Worm (Caenorhabditis elegans) whole organism, L1 larva: ENCODE measurements around the gene nhr-184.
A peak's percentile ranks its signal among the peaks of the same experiment; 100 is the strongest.

Experiments
- F16B12.6 ChIP-seq: fragments of 150-350 bp; optimal IDR thresholded peaks from 2 replicates; lab custom pipeline; 2014; ENCODE audit warnings: missing biosample characterization, missing genetic modification characterization
- Y116A8C.19 ChIP-seq: sonication (generic microtip); optimal IDR thresholded peaks from 2 replicates; lab custom pipeline; 2016; ENCODE audit warnings: missing compliant biosample characterization, missing genetic modification characterization, borderline replicate concordance
- aha-1 ChIP-seq: fragments of 150-350 bp; optimal IDR thresholded peaks from 2 replicates; lab custom pipeline; 2014; ENCODE audit warnings: missing biosample characterization, missing genetic modification characterization
- alr-1 ChIP-seq: fragments of 200-800 bp; sonication (Bioruptor generic); optimal IDR thresholded peaks from 2 replicates; lab custom pipeline; 2018; ENCODE audit warnings: borderline replicate concordance, mild to moderate bottlenecking, missing genetic modification characterization, missing compliant biosample characterization
- aly-2 ChIP-seq: fragments of 150-350 bp; optimal IDR thresholded peaks from 2 replicates; lab custom pipeline; 2014; ENCODE audit warnings: missing biosample characterization, missing genetic modification characterization
- ama-1 ChIP-seq: fragments of 150-350 bp; optimal IDR thresholded peaks from 2 replicates; lab custom pipeline; 2014
- ceh-88 ChIP-seq: fragments of 200-800 bp; sonication (Bioruptor generic); IDR thresholded peaks from 2 replicates; pipeline ENCODE4 v1.3.6; 2022; ENCODE audit warnings: missing genetic modification characterization, missing compliant biosample characterization
- ceh-90 ChIP-seq: sonication (generic microtip); optimal IDR thresholded peaks from 2 replicates; lab custom pipeline; 2016; ENCODE audit warnings: missing genetic modification characterization, missing compliant biosample characterization
- dpl-1 ChIP-seq, 3 experiments: fragments of 150-350 bp in 2 of 3; sonication (generic microtip) in 1 of 3; optimal IDR thresholded peaks; 2 replicates each; lab custom pipeline; 2014 to 2017; ENCODE audit warnings: missing biosample characterization in 3 of 3, missing genetic modification characterization in 3 of 3, missing genetic modification reagents in 3 of 3
- efl-1 ChIP-seq, 4 experiments: fragments of 150-350 bp; optimal IDR thresholded peaks in 3 of 4; peaks in 1 of 4; 1 replicate in 1 of 4; 2 replicates in 3 of 4; lab custom pipeline; 2014; ENCODE audit warnings: missing biosample characterization in 2 of 4, missing genetic modification characterization in 2 of 4, missing genetic modification reagents in 2 of 4
- efl-3 ChIP-seq: fragments of 200-800 bp; sonication (Bioruptor generic); optimal IDR thresholded peaks from 2 replicates; lab custom pipeline; 2018; ENCODE audit warnings: mild to moderate bottlenecking, missing genetic modification characterization, missing compliant biosample characterization
- egl-13 ChIP-seq: sonication (generic microtip); optimal IDR thresholded peaks from 2 replicates; lab custom pipeline; 2016; ENCODE audit warnings: missing genotype, missing genetic modification reagents, missing genetic modification characterization, missing compliant biosample characterization
- elt-2 ChIP-seq: sonication (generic microtip); optimal IDR thresholded peaks from 2 replicates; lab custom pipeline; 2016; ENCODE audit warnings: missing genetic modification characterization, mild to moderate bottlenecking, inconsistent platforms, missing compliant biosample characterization, missing genetic modification reagents
- elt-3 ChIP-seq, 6 experiments: fragments of 150-350 bp in 1 of 6; sonication (generic microtip); optimal IDR thresholded peaks; 2 replicates each; lab custom pipeline; 2017 to 2018; ENCODE audit warnings: missing biosample characterization in 6 of 6, missing genetic modification characterization in 6 of 6, inconsistent platforms in 1 of 6
- fkh-8 ChIP-seq: sonication (generic microtip); optimal IDR thresholded peaks from 2 replicates; lab custom pipeline; 2016; ENCODE audit warnings: mild to moderate bottlenecking, missing genetic modification characterization, missing compliant biosample characterization
- grh-1 ChIP-seq: fragments of 200-800 bp; sonication (Bioruptor generic); IDR thresholded peaks from 2 replicates; pipeline ENCODE4 v1.3.6; 2022; ENCODE audit warnings: missing genetic modification reagents, missing genetic modification characterization, missing compliant biosample characterization
- hlh-17 ChIP-seq: fragments of 200-800 bp; sonication (Bioruptor generic); optimal IDR thresholded peaks from 2 replicates; lab custom pipeline; 2018; ENCODE audit warnings: missing genetic modification characterization, mild to moderate bottlenecking, missing compliant biosample characterization, moderate library complexity, borderline replicate concordance
- hlh-4 ChIP-seq: sonication (generic microtip); optimal IDR thresholded peaks from 2 replicates; lab custom pipeline; 2016; ENCODE audit warnings: mild to moderate bottlenecking, missing genetic modification characterization, missing compliant biosample characterization
- isw-1 ChIP-seq: fragments of 200-800 bp; sonication (Bioruptor generic); IDR thresholded peaks from 2 replicates; pipeline ENCODE4 v1.3.6; 2022; ENCODE audit warnings: missing genetic modification characterization, missing compliant biosample characterization
- lin-15B ChIP-seq: fragments of 150-350 bp; sonication (generic microtip); optimal IDR thresholded peaks from 3 replicates; lab custom pipeline; 2014; ENCODE audit warnings: missing biosample characterization, missing genetic modification characterization
- lir-3 ChIP-seq: sonication (generic microtip); optimal IDR thresholded peaks from 2 replicates; lab custom pipeline; 2016; ENCODE audit warnings: mild to moderate bottlenecking, missing genetic modification characterization, moderate library complexity, missing compliant biosample characterization; ENCODE audit not compliant: poor library complexity
- mab-9 ChIP-seq: fragments of 200-800 bp; sonication (Bioruptor generic); IDR thresholded peaks from 2 replicates; pipeline ENCODE4 v1.3.6; 2022; ENCODE audit warnings: missing genetic modification reagents, missing genetic modification characterization, missing compliant biosample characterization
- mef-2 ChIP-seq: fragments of 150-350 bp; optimal IDR thresholded peaks from 2 replicates; lab custom pipeline; 2014; ENCODE audit warnings: missing biosample characterization, missing genetic modification characterization
- mep-1 ChIP-seq: fragments of 150-350 bp; optimal IDR thresholded peaks from 2 replicates; lab custom pipeline; 2014; ENCODE audit warnings: missing biosample characterization, missing genetic modification characterization
- nhr-11 ChIP-seq: fragments of 150-350 bp; optimal IDR thresholded peaks from 2 replicates; lab custom pipeline; 2014; ENCODE audit warnings: missing biosample characterization, missing genetic modification characterization
- nhr-47 ChIP-seq: sonication (generic microtip); optimal IDR thresholded peaks from 2 replicates; lab custom pipeline; 2016; ENCODE audit warnings: mild to moderate bottlenecking, missing genetic modification characterization, moderate library complexity, missing compliant biosample characterization
- nhr-76 ChIP-seq: sonication (generic microtip); optimal IDR thresholded peaks from 2 replicates; lab custom pipeline; 2017; ENCODE audit warnings: missing biosample characterization, missing genetic modification characterization
- nhr-77 ChIP-seq: fragments of 150-350 bp; optimal IDR thresholded peaks from 2 replicates; lab custom pipeline; 2014; ENCODE audit warnings: missing biosample characterization, missing genetic modification characterization
- pax-3 ChIP-seq: fragments of 200-800 bp; sonication (Bioruptor generic); optimal IDR thresholded peaks from 2 replicates; lab custom pipeline; 2018; ENCODE audit warnings: mild to moderate bottlenecking, missing genetic modification characterization, moderate library complexity, missing compliant biosample characterization
- rnt-1 ChIP-seq: sonication (generic microtip); optimal IDR thresholded peaks from 2 replicates; lab custom pipeline; 2016; ENCODE audit warnings: mild to moderate bottlenecking, missing genetic modification characterization, moderate library complexity, missing compliant biosample characterization
- snpc-4 ChIP-seq: fragments of 150-350 bp; optimal IDR thresholded peaks from 2 replicates; lab custom pipeline; 2014; ENCODE audit warnings: missing biosample characterization, missing genetic modification characterization
- sox-4 ChIP-seq: sonication (generic microtip); optimal IDR thresholded peaks from 2 replicates; lab custom pipeline; 2016; ENCODE audit warnings: missing genetic modification characterization, missing compliant biosample characterization
- swsn-7 ChIP-seq: sonication (generic microtip); optimal IDR thresholded peaks from 2 replicates; lab custom pipeline; 2016; ENCODE audit warnings: missing genetic modification characterization, missing compliant biosample characterization
- tbx-2 ChIP-seq: sonication (generic microtip); optimal IDR thresholded peaks from 2 replicates; lab custom pipeline; 2016; ENCODE audit warnings: missing genetic modification characterization, missing compliant biosample characterization
- tlp-1 ChIP-seq: fragments of 150-350 bp; optimal IDR thresholded peaks from 2 replicates; lab custom pipeline; 2014; ENCODE audit warnings: missing biosample characterization, missing genetic modification characterization
- unc-86 ChIP-seq: sonication (generic microtip); optimal IDR thresholded peaks from 2 replicates; lab custom pipeline; 2016; ENCODE audit warnings: missing genetic modification characterization, missing compliant biosample characterization

nhr-184 gene

ce11 chrV:2185486-2185885 lies 28.8 kb downstream of the nhr-184 start:
- TF ChIP-seq efl-1 (optimal IDR thresholded peaks at IDR 0.05; lab: Kevin White, UChicago) (no peak), efl-1 (GFP tag; optimal IDR thresholded peaks at IDR 0.05 in 1 of 2; lab: Kevin White, UChicago) (peak in 1 of 2 experiments; percentile 10), alr-1 (tag; lab: Kevin White, UChicago) (no peak), dpl-1 (GFP tag; optimal IDR thresholded peaks at IDR 0.05; lab: Kevin White, UChicago) (peak in 1 of 3 experiments; percentile 1)

ce11 chrV:2183162-2183561 lies 31.1 kb downstream of the nhr-184 start, which contains the start of gene cyp-33C2:
TSS of gene cyp-33C2 (plus strand) at chrV:2183488.
- peak in 1 of 2 experiments; percentile 2 for TF ChIP-seq efl-1 (optimal IDR thresholded peaks at IDR 0.05; lab: Kevin White, UChicago)
- TF ChIP-seq efl-1 (GFP tag; optimal IDR thresholded peaks at IDR 0.05 in 1 of 2; lab: Kevin White, UChicago) = peak in 1 of 2 experiments; percentile 84
- TF ChIP-seq hlh-4 = no peak

- TF ChIP-seq pax-3 (tag; lab: Kevin White, UChicago) = no peak
- TF ChIP-seq aly-2 = no peak
- TF ChIP-seq alr-1 (tag; lab: Kevin White, UChicago) = no peak
- no peak for TF ChIP-seq unc-86 (tag; lab: Kevin White, UChicago)
- TF ChIP-seq mab-9 (GFP tag; lab: Robert Waterston, UW) = no peak
- no peak for TF ChIP-seq ama-1
- TF ChIP-seq, all 84 proteins: peak for 0
Measured at ce11 chrV:2181738-2182137, 32.5 kb downstream of the nhr-184 start, which contains the start of gene srbc-16. TSS of gene srbc-16 (plus strand) at chrV:2182038.

- TF ChIP-seq hlh-4 = no peak
- TF ChIP-seq nhr-11 = no peak
- no peak for TF ChIP-seq lir-3 (tag; lab: Kevin White, UChicago)
- TF ChIP-seq ceh-88 = no peak
- TF ChIP-seq hlh-17 = no peak
- no peak for TF ChIP-seq isw-1 (GFP tag; lab: Robert Waterston, UW)
- TF ChIP-seq elt-2 (tag; lab: Kevin White, UChicago) = no peak
- TF ChIP-seq mep-1 (tag; lab: Kevin White, UChicago) = no peak
- no peak for TF ChIP-seq tlp-1 (tag; lab: Kevin White, UChicago)
- no peak for TF ChIP-seq ceh-90 (tag; lab: Kevin White, UChicago)
- TF ChIP-seq nhr-47 = no peak
- no peak for TF ChIP-seq F16B12.6
- TF ChIP-seq nhr-77 (tag; lab: Kevin White, UChicago) = no peak
- TF ChIP-seq, all 84 proteins: peak for 0
Measured at ce11 chrV:2179214-2179613, 35.1 kb downstream of the nhr-184 start, which contains the start of gene cyp-33C1. TSS of gene cyp-33C1 (plus strand) at chrV:2179514.

ce11 chrV:2177307-2177764 lies 36.9 kb downstream of the nhr-184 start, which contains the start of gene srbc-17:
TSS of gene srbc-17 (plus strand) at chrV:2177714.
- TF ChIP-seq Y116A8C.19 (tag; lab: Kevin White, UChicago) (no peak), hlh-17 (no peak), efl-1 (optimal IDR thresholded peaks at IDR 0.05; lab: Kevin White, UChicago) (no peak), efl-1 (GFP tag; optimal IDR thresholded peaks at IDR 0.05 in 1 of 2; lab: Kevin White, UChicago) (no peak), snpc-4 (tag; lab: Kevin White, UChicago) (no peak), aha-1 (tag; lab: Kevin White, UChicago) (no peak), ama-1 (no peak), efl-3 (GFP tag; lab: Kevin White, UChicago) (no peak), ceh-88 (no peak), egl-13 (tag; lab: Kevin White, UChicago) (no peak), lir-3 (tag; lab: Kevin White, UChicago) (no peak), tbx-2 (tag; lab: Kevin White, UChicago) (no peak), fkh-8 (tag; lab: Kevin White, UChicago) (no peak), sox-4 (tag; lab: Kevin White, UChicago) (no peak), mef-2 (no peak), lin-15B (tag; lab: Kevin White, UChicago) (no peak), rnt-1 (tag; lab: Kevin White, UChicago) (no peak), elt-3 (tag; optimal IDR thresholded peaks at IDR 0.05; lab: Kevin White, UChicago) (no peak), swsn-7 (tag; lab: Kevin White, UChicago) (no peak), grh-1 (GFP tag; lab: Robert Waterston, UW) (no peak), nhr-76 (tag; lab: Kevin White, UChicago) (no peak)
